Fruit fly (Drosophila melanogaster) whole organism, embryonic: Measurements from ENCODE around the gene hook.

Experiments
- Blimp-1 ChIP-seq: fragments of 200-800 bp; sonication (Bioruptor generic); optimal IDR thresholded peaks from 3 replicates; lab custom pipeline; 2018; ENCODE audit warnings: missing biosample characterization, missing genetic modification characterization, mild to moderate bottlenecking, moderate library complexity, missing genetic modification reagents
- BtbVII ChIP-seq: fragments of 200-800 bp; sonication (Bioruptor generic); optimal IDR thresholded peaks from 3 replicates; lab custom pipeline; 2017; ENCODE audit warnings: missing biosample characterization, mild to moderate bottlenecking, missing genetic modification characterization
- CG12155 ChIP-seq: fragments of 200-800 bp; sonication (Bioruptor generic); optimal IDR thresholded peaks from 3 replicates; lab custom pipeline; 2016; ENCODE audit warnings: missing biosample characterization, missing genetic modification characterization
- CG12391 ChIP-seq: fragments of 200-800 bp; sonication (Bioruptor generic); optimal IDR thresholded peaks from 3 replicates; lab custom pipeline; 2018; ENCODE audit warnings: missing biosample characterization, mild to moderate bottlenecking, missing genetic modification characterization, moderate library complexity
- CG16779 ChIP-seq: fragments of 200-800 bp; sonication (Bioruptor generic); IDR thresholded peaks from 2 replicates; pipeline ENCODE4 v1.3.6; 2022; ENCODE audit warnings: missing biosample characterization, missing genetic modification characterization
- CG17612 ChIP-seq: fragments of 200-800 bp; sonication (Bioruptor generic); IDR thresholded peaks from 2 replicates; pipeline ENCODE4 v1.3.6; 2022; ENCODE audit warnings: missing biosample characterization, missing genetic modification characterization
- CG18262 ChIP-seq: fragments of 200-800 bp; optimal IDR thresholded peaks from 3 replicates; lab custom pipeline; 2019; ENCODE audit warnings: missing biosample characterization, mild to moderate bottlenecking, missing genetic modification characterization, moderate library complexity
- CG2875 ChIP-seq: fragments of 200-800 bp; sonication (Bioruptor generic); optimal IDR thresholded peaks from 2 replicates; lab custom pipeline; 2017; ENCODE audit warnings: missing biosample characterization, mild to moderate bottlenecking, missing genetic modification characterization, missing genetic modification reagents
- CG31365 ChIP-seq: fragments of 200-800 bp; sonication (Bioruptor generic); optimal IDR thresholded peaks from 2 replicates; lab custom pipeline; 2018; ENCODE audit warnings: missing biosample characterization, mild to moderate bottlenecking, missing genetic modification characterization
- CG31388 ChIP-seq: fragments of 200-800 bp; sonication (Bioruptor generic); optimal IDR thresholded peaks from 2 replicates; lab custom pipeline; 2016; ENCODE audit warnings: missing biosample characterization, missing genetic modification characterization
- CG34224 ChIP-seq: fragments of 200-800 bp; sonication (Bioruptor generic); IDR thresholded peaks from 3 replicates; pipeline ENCODE4 v1.3.6; 2022; ENCODE audit warnings: missing biosample characterization, missing genetic modification characterization; ENCODE audit not compliant: partially characterized antibody
- CG3726 ChIP-seq: fragments of 200-800 bp; sonication (Bioruptor generic); IDR thresholded peaks from 3 replicates; pipeline ENCODE4, ENCODE4 v1.3.6; 2022; ENCODE audit warnings: missing biosample characterization, missing genetic modification characterization
- CG3995 ChIP-seq: fragments of 200-800 bp; sonication (Bioruptor generic); optimal IDR thresholded peaks from 3 replicates; lab custom pipeline; 2016; ENCODE audit warnings: missing biosample characterization, missing genetic modification characterization
- CG4404 ChIP-seq: fragments of 200-800 bp; sonication (Bioruptor generic); IDR thresholded peaks from 2 replicates; pipeline ENCODE4 v1.3.6; 2022; ENCODE audit warnings: missing biosample characterization, missing genetic modification characterization
- CG9609 ChIP-seq: fragments of 200-800 bp; sonication (Bioruptor generic); optimal IDR thresholded peaks from 3 replicates; lab custom pipeline; 2016; ENCODE audit warnings: missing biosample characterization, missing genetic modification characterization
- Ets65A ChIP-seq: fragments of 200-800 bp; sonication (Bioruptor generic); peaks from one replicate; lab custom pipeline; 2016; ENCODE audit warnings: missing biosample characterization, missing genetic modification characterization
- Hmx ChIP-seq: fragments of 200-800 bp; sonication (Bioruptor generic); optimal IDR thresholded peaks from 2 replicates; lab custom pipeline; 2016; ENCODE audit warnings: missing biosample characterization, missing genetic modification characterization
- Lim3 ChIP-seq: fragments of 200-800 bp; sonication (Bioruptor generic); IDR thresholded peaks from 2 replicates; pipeline ENCODE4 v1.3.6; 2022; ENCODE audit warnings: missing biosample characterization, missing genetic modification characterization
- NC2α ChIP-seq: fragments of 200-800 bp; sonication (Bioruptor generic); optimal IDR thresholded peaks from 2 replicates; lab custom pipeline; 2016; ENCODE audit warnings: missing biosample characterization, missing genetic modification characterization
- Optix ChIP-seq: fragments of 200-800 bp; sonication (Bioruptor generic); IDR thresholded peaks from 3 replicates; pipeline ENCODE4 v1.3.6; 2022; ENCODE audit warnings: missing biosample characterization, missing genetic modification characterization
- Pdp1 ChIP-seq, 2 experiments: fragments of 200-800 bp; sonication (Bioruptor generic); optimal IDR thresholded peaks; 3 replicates each; lab custom pipeline; 2016; ENCODE audit warnings: missing biosample characterization in 2 of 2, missing genetic modification characterization in 2 of 2, mild to moderate bottlenecking in 1 of 2, moderate library complexity in 1 of 2
- Ravus ChIP-seq: fragments of 200-800 bp; sonication (Bioruptor generic); IDR thresholded peaks from 2 replicates; pipeline ENCODE4 v1.3.6; 2022; ENCODE audit warnings: missing biosample characterization, missing genetic modification characterization
- Scr ChIP-seq: fragments of 200-800 bp; sonication (Bioruptor generic); IDR thresholded peaks from 2 replicates; pipeline ENCODE4 v1.3.6; 2022; ENCODE audit warnings: missing biosample characterization, missing genetic modification characterization; ENCODE audit not compliant: partially characterized antibody
- Sox100B ChIP-seq: fragments of 200-800 bp; sonication (Bioruptor generic); optimal IDR thresholded peaks from 3 replicates; lab custom pipeline; 2018; ENCODE audit warnings: missing biosample characterization, mild to moderate bottlenecking, missing genetic modification characterization
- Ssrp ChIP-seq: fragments of 200-800 bp; sonication (Bioruptor generic); optimal IDR thresholded peaks from 2 replicates; lab custom pipeline; 2018; ENCODE audit warnings: missing biosample characterization, mild to moderate bottlenecking, missing genetic modification characterization, moderate library complexity
- Stat92E ChIP-seq, 3 experiments: fragments of >200 bp in 2 of 3; fragments of 200-800 bp in 1 of 3; sonication (Bioruptor generic) in 1 of 3; optimal IDR thresholded peaks; 2 replicates each; lab custom pipeline; 2017 to 2019; ENCODE audit warnings: missing biosample characterization in 3 of 3, missing genetic modification characterization in 3 of 3, mild to moderate bottlenecking in 1 of 3, moderate library complexity in 1 of 3
- aop ChIP-seq: fragments of 200-800 bp; sonication (Bioruptor generic); IDR thresholded peaks from 2 replicates; pipeline ENCODE4 v1.3.6; 2022; ENCODE audit warnings: missing biosample characterization, missing genetic modification characterization
- bbx ChIP-seq: fragments of 200-800 bp; sonication (Bioruptor generic); IDR thresholded peaks from 2 replicates; pipeline ENCODE4 v1.3.6; 2022; ENCODE audit warnings: missing biosample characterization, missing genetic modification characterization; ENCODE audit not compliant: partially characterized antibody
- cato ChIP-seq: fragments of 200-800 bp; sonication (Bioruptor generic); optimal IDR thresholded peaks from 2 replicates; lab custom pipeline; 2016; ENCODE audit warnings: missing biosample characterization, missing genetic modification characterization, borderline replicate concordance
- crp ChIP-seq, 2 experiments: fragments of 200-800 bp; sonication (Bioruptor generic); optimal IDR thresholded peaks; 2 replicates in 1 of 2; 3 replicates in 1 of 2; lab custom pipeline; 2017; ENCODE audit warnings: missing biosample characterization in 2 of 2, missing genetic modification characterization in 2 of 2, mild to moderate bottlenecking in 1 of 2, moderate library complexity in 1 of 2
- da ChIP-seq: fragments of 200-800 bp; sonication (Bioruptor generic); optimal IDR thresholded peaks from 2 replicates; lab custom pipeline; 2016; ENCODE audit warnings: missing biosample characterization, missing genetic modification characterization
- disco-r ChIP-seq: fragments of 200-800 bp; sonication (Bioruptor generic); optimal IDR thresholded peaks from 2 replicates; lab custom pipeline; 2016; ENCODE audit warnings: missing biosample characterization, missing genetic modification characterization
- dmrt11E ChIP-seq: fragments of 200-800 bp; sonication (Bioruptor generic); optimal IDR thresholded peaks from 3 replicates; lab custom pipeline; 2018; ENCODE audit warnings: missing biosample characterization, mild to moderate bottlenecking, missing genetic modification characterization, moderate library complexity
- ems ChIP-seq: fragments of 200-800 bp; sonication (Bioruptor generic); optimal IDR thresholded peaks from 3 replicates; lab custom pipeline; 2016; ENCODE audit warnings: missing biosample characterization, missing genetic modification characterization
- eve ChIP-seq, 2 experiments: fragments of >200 bp; optimal IDR thresholded peaks; 2 replicates each; lab custom pipeline; 2017; ENCODE audit warnings: missing biosample characterization in 2 of 2, missing genetic modification characterization in 2 of 2
- fd64A ChIP-seq: fragments of 200-800 bp; sonication (Bioruptor generic); optimal IDR thresholded peaks from 3 replicates; lab custom pipeline; 2018; ENCODE audit warnings: missing biosample characterization, mild to moderate bottlenecking, missing genetic modification characterization
- fru ChIP-seq: fragments of >200 bp; optimal IDR thresholded peaks from 2 replicates; lab custom pipeline; 2017
- mirr ChIP-seq: fragments of 200-800 bp; sonication (Bioruptor generic); optimal IDR thresholded peaks from 3 replicates; lab custom pipeline; 2018; ENCODE audit warnings: missing biosample characterization, mild to moderate bottlenecking, missing genetic modification characterization
- mld ChIP-seq: fragments of 200-800 bp; sonication (Bioruptor generic); IDR thresholded peaks from 3 replicates; pipeline ENCODE4 v1.3.6; 2022; ENCODE audit warnings: missing biosample characterization, missing genetic modification characterization; ENCODE audit not compliant: partially characterized antibody
- nau ChIP-seq: fragments of 200-800 bp; sonication (Bioruptor generic); optimal IDR thresholded peaks from 3 replicates; lab custom pipeline; 2017; ENCODE audit warnings: missing biosample characterization, mild to moderate bottlenecking, missing genetic modification characterization, missing genetic modification reagents
- nerfin-1 ChIP-seq: fragments of 200-800 bp; sonication (Bioruptor generic); optimal IDR thresholded peaks from 3 replicates; lab custom pipeline; 2019; ENCODE audit warnings: missing biosample characterization, mild to moderate bottlenecking, missing genetic modification characterization, moderate library complexity
- org-1 ChIP-seq: fragments of 200-800 bp; sonication (Bioruptor generic); optimal IDR thresholded peaks from 2 replicates; lab custom pipeline; 2017; ENCODE audit warnings: missing biosample characterization, missing genetic modification characterization
- peb ChIP-seq: fragments of 200-800 bp; sonication (Bioruptor generic); IDR thresholded peaks from 2 replicates; pipeline ENCODE4 v1.3.6; 2022; ENCODE audit warnings: missing biosample characterization, missing genetic modification characterization
- phol ChIP-seq: fragments of 200-800 bp; sonication (Bioruptor generic); optimal IDR thresholded peaks from 3 replicates; lab custom pipeline; 2018; ENCODE audit warnings: missing biosample characterization, mild to moderate bottlenecking, missing genetic modification characterization, moderate library complexity
- sens ChIP-seq: fragments of 200-800 bp; sonication (Bioruptor generic); peaks from one replicate; lab custom pipeline; 2016; ENCODE audit warnings: missing biosample characterization, missing genetic modification characterization
- slp2 ChIP-seq: fragments of 200-800 bp; sonication (Bioruptor generic); optimal IDR thresholded peaks from 2 replicates; lab custom pipeline; 2016; ENCODE audit warnings: missing biosample characterization, missing genetic modification characterization
- stc ChIP-seq: fragments of 200-800 bp; sonication (Bioruptor generic); IDR thresholded peaks from 2 replicates; pipeline ENCODE4 v1.3.6; 2022; ENCODE audit warnings: missing biosample characterization, missing genetic modification characterization
- vfl ChIP-seq: fragments of 200-800 bp; sonication (Bioruptor generic); optimal IDR thresholded peaks from 2 replicates; lab custom pipeline; 2016; ENCODE audit warnings: missing biosample characterization, missing genetic modification characterization
- zen2 ChIP-seq: fragments of 200-800 bp; sonication (Bioruptor generic); IDR thresholded peaks from 3 replicates; pipeline ENCODE4 v1.3.6; 2022; ENCODE audit warnings: missing biosample characterization, missing genetic modification characterization; ENCODE audit not compliant: partially characterized antibody

hook gene

DNA sequence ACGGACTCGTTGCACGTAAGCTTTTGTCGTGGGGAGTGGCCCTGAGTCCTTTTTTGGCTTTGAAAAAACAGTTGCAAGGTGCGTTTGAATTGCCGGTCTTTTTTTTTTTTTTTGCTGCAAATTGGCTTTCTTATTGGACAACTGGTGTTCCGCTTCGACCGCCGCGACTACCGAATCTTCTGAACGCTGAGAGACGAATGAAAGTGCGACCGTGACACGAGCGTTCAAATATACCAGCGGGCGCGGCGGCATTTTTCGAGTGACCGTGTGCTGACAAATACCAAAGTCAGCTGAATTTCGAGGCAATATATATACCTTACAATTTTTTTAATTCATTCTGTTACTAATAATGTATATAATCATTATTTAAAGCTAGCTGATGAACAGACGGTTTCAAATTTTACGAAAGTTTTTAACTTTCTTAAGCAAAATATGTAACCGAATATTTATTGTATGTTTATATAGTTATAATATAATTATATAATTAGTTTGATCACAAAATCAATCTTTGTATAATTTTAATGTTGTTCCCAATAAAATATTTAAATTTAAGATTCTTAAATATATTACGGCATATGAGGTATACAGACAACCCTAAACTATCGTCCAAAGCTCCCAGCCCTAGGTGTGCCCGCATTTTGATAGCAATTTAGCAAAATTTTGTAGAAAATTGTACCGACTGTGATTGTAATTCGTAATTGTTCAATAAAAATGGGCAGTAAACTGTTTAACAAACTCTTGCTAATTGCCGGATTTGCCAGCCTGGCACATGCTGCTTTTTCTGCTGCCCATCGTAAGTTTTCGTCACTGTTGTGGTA is 46.0 kb downstream of the hook start, which contains the start of the genes Swip-1 and EMC5 (continued):
- TF ChIP-seq Sox100B (GFP tag; lab: Kevin White, UChicago) (peak; percentile 62), Blimp-1 (GFP tag; lab: Kevin White, UChicago) (peak; percentile 45), CG16779 (GFP tag; lab: Robert Waterston, UW) (no peak), Ssrp (tag; lab: Kevin White, UChicago) (peak; percentile 68), Optix (0 out of 3 replicates have a peak, but pooled peaks have one; percentile 12), ems (GFP tag; lab: Kevin White, UChicago) (no peak), phol (peak; percentile 84), CG2875 (no peak), CG3995 (GFP tag; lab: Kevin White, UChicago) (peak; percentile 6), Stat92E (GFP tag; optimal IDR thresholded peaks at IDR 0.05; lab: Kevin White, UChicago) (no peak), cato (peak; percentile 26), Hmx (no peak), vfl (no peak), fru (lab: Kevin White, UChicago) (no peak), CG3726 (GFP tag; lab: Robert Waterston, UW) (no peak), CG18262 (tag; lab: Kevin White, UChicago) (peak; percentile 78), CG31388 (GFP tag; lab: Kevin White, UChicago) (peak; percentile 9), CG4404 (GFP tag; lab: Robert Waterston, UW) (peak; percentile 36; the same call in 1 of the 2 replicates), Scr (GFP tag; lab: Robert Waterston, UW) (peak; percentile 71), CG9609 (GFP tag; lab: Kevin White, UChicago) (no peak), crp (GFP tag; optimal IDR thresholded peaks at IDR 0.05; lab: Kevin White, UChicago) (peak in 1 of 2 experiments; percentile 62), da (GFP tag; lab: Kevin White, UChicago) (no peak), Pdp1 (GFP tag; optimal IDR thresholded peaks at IDR 0.05; lab: Kevin White, UChicago) (peak in 1 of 2 experiments; percentile 19), BtbVII (no peak), stc (GFP tag; lab: Robert Waterston, UW) (no peak), fd64A (GFP tag; lab: Kevin White, UChicago) (no peak), bbx (GFP tag; lab: Robert Waterston, UW) (peak; percentile 60), nau (no peak), NC2α (GFP tag; lab: Kevin White, UChicago) (peak; percentile 13), mirr (GFP tag; lab: Kevin White, UChicago) (no peak), org-1 (GFP tag; lab: Kevin White, UChicago) (no peak), eve (GFP tag; optimal IDR thresholded peaks at IDR 0.05; lab: Kevin White, UChicago) (no peak), zen2 (GFP tag; lab: Robert Waterston, UW) (0 out of 3 replicates have a peak, but pooled peaks have one; percentile 16), aop (GFP tag; lab: Robert Waterston, UW) (no peak), CG31365 (no peak), Ets65A (peak; percentile 87), Ravus (GFP tag; lab: Robert Waterston, UW) (no peak), peb (GFP tag; lab: Robert Waterston, UW) (no peak), dmrt11E (peak; percentile 68), CG34224 (no peak; the same call in 1 of the 3 replicates), CG12391 (tag; lab: Kevin White, UChicago) (peak; percentile 87), slp2 (GFP tag; lab: Kevin White, UChicago) (no peak), sens (GFP tag; lab: Kevin White, UChicago) (peak; percentile 55), disco-r (GFP tag; lab: Kevin White, UChicago) (no peak), CG12155 (GFP tag; lab: Kevin White, UChicago) (peak; percentile 38), nerfin-1 (peak; percentile 42), CG17612 (GFP tag; lab: Robert Waterston, UW) (0 out of 2 replicates have a peak, but pooled peaks have one; percentile 31), mld (GFP tag; lab: Robert Waterston, UW) (no peak), Lim3 (no peak)
